Worm (Caenorhabditis elegans) whole organism, young adult: Measurements from ENCODE around the gene Y57A10C.9.

Experiments used
- F33H1.4 ChIP-seq: fragments of 200-800 bp; sonication (Bioruptor generic); IDR thresholded peaks from 2 replicates; pipeline ENCODE4 v1.3.6; 2022; ENCODE audit warnings: missing genetic modification reagents, missing genetic modification characterization, missing compliant biosample characterization
- F39B2.1 ChIP-seq: fragments of 200-800 bp; sonication (Bioruptor generic); IDR thresholded peaks from 2 replicates; pipeline ENCODE4 v1.3.6; 2022; ENCODE audit warnings: missing genetic modification reagents, missing genetic modification characterization, missing compliant biosample characterization
- F49E8.2 ChIP-seq: sonication (generic microtip); optimal IDR thresholded peaks from 3 replicates; lab custom pipeline; 2017; ENCODE audit warnings: missing genetic modification characterization, mild to moderate bottlenecking, missing compliant biosample characterization, antibody characterized with exemption, moderate library complexity; ENCODE audit not compliant: insufficient read depth
- ama-1 ChIP-seq, 3 experiments: fragments of 150-350 bp in 1 of 3; sonication (generic microtip) in 2 of 3; optimal IDR thresholded peaks; 2 replicates each; lab custom pipeline; 2014 to 2018; ENCODE audit warnings: missing biosample characterization in 2 of 3, missing genetic modification characterization in 2 of 3, missing genetic modification reagents in 2 of 3
- hlh-12 ChIP-seq: sonication (generic microtip); optimal IDR thresholded peaks from 2 replicates; lab custom pipeline; 2016; ENCODE audit warnings: missing genetic modification characterization, missing compliant biosample characterization
- mes-4 ChIP-seq: sonication (generic microtip); optimal IDR thresholded peaks from 2 replicates; lab custom pipeline; 2016; ENCODE audit warnings: missing genotype, missing genetic modification characterization, missing compliant biosample characterization
- pha-4 ChIP-seq: fragments of 150-350 bp; sonication (generic microtip); optimal IDR thresholded peaks from 2 replicates; lab custom pipeline; 2014; ENCODE audit warnings: missing biosample characterization, missing genetic modification reagents, missing genetic modification characterization
- rec-8 ChIP-seq, 2 experiments: sonication (generic microtip); optimal IDR thresholded peaks; 2 replicates each; lab custom pipeline; 2016; ENCODE audit warnings: mild to moderate bottlenecking in 2 of 2, missing genetic modification characterization in 2 of 2, missing genetic modification reagents in 2 of 2, missing genotype in 2 of 2, missing biosample characterization in 1 of 2, missing compliant biosample characterization in 1 of 2, moderate library complexity in 1 of 2
- sptf-2 ChIP-seq: fragments of 200-800 bp; sonication (Bioruptor generic); optimal IDR thresholded peaks from 2 replicates; lab custom pipeline; 2018; ENCODE audit warnings: mild to moderate bottlenecking, missing genetic modification characterization, missing compliant biosample characterization
- unc-62 ChIP-seq: fragments of 150-350 bp; optimal IDR thresholded peaks from 2 replicates; lab custom pipeline; 2014; ENCODE audit warnings: missing biosample characterization, missing genetic modification reagents, missing genetic modification characterization

- no peak for TF ChIP-seq F33H1.4 (GFP tag; lab: Robert Waterston, UW)
- TF ChIP-seq unc-62, result no peak
- no peak for TF ChIP-seq pha-4 (tag; lab: Kevin White, UChicago)
- TF ChIP-seq mes-4 (tag; lab: Kevin White, UChicago), result no peak
- no peak for TF ChIP-seq rec-8 (tag; optimal IDR thresholded peaks at IDR 0.05; lab: Kevin White, UChicago)
- no peak for TF ChIP-seq F49E8.2 (tag; lab: Kevin White, UChicago)
- TF ChIP-seq hlh-12 (tag; lab: Kevin White, UChicago), result no peak
- no peak for TF ChIP-seq ama-1 (optimal IDR thresholded peaks at IDR 0.05; lab: Kevin White, UChicago)
- TF ChIP-seq ama-1 (GFP tag; optimal IDR thresholded peaks at IDR 0.05; lab: Kevin White, UChicago), result no peak
- TF ChIP-seq sptf-2 (GFP tag; lab: Kevin White, UChicago), result no peak
- no peak for TF ChIP-seq F39B2.1 (GFP tag; lab: Robert Waterston, UW)
Observed at ce11 chrII:12481645-12482044, 43.3 kb upstream of the Y57A10C.9 start.
